Worm (Caenorhabditis elegans): ENCODE measurements around the gene grl-4.

The grl-4 gene

DNA sequence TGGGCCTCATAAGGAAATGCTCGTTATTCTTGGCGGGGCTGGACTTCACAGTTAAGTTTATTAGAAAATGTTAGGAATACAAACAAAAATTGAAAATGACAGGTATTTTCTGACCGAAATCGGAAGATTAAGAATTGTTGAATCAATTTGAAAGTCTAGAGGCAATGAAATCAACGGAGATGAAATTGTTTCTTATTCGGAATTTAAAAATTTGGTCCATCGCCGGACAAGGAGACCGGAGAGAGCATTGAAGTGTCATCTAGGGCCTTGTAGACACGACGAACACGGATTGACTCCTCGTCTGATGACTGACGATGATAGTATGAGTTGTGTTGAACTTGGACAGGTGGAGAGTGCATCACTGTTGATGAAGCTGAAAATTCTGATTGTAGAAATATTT is 10.1 kb upstream of the grl-4 start:
- TF ChIP-seq nhr-2 (tag; optimal IDR thresholded peaks at IDR 0.05) (no peak), lin-32 (GFP tag; optimal IDR thresholded peaks at IDR 0.05) (no peak), flh-1 (GFP tag; optimal IDR thresholded peaks at IDR 0.05) (no peak), nhr-76 (tag; optimal IDR thresholded peaks at IDR 0.05) (no peak), ham-2 (GFP tag; optimal IDR thresholded peaks at IDR 0.05) (no peak), ceh-43 (GFP tag; optimal IDR thresholded peaks at IDR 0.05) (no peak), lin-13 (tag; optimal IDR thresholded peaks at IDR 0.05) (no peak), nhr-28 (tag; optimal IDR thresholded peaks at IDR 0.05) (no peak)

DNA sequence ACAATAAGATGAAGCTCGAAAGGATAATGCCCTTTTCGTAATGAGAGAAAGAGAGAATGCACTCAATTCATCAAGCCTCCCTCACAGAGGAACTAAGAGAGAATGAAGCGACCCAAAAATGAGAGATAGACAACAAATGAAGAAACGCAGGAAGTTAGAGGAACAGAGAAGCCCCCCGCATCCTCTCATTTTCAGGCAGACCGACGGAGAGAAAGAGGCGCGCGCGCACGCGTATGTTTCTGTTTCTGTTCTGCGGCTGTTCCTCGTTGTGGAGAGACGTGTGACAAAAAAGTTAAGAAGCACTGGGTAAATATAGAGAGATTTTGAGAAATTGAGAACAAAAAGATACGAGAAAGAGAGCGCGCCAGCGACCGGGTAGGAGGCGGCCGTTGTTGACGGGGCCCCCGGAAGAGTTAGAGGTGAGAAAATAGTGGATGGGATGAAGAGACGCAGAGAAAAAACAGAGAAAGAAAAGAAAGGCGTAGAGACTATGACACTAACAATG is 9.4 kb upstream of the grl-4 start:
- TF ChIP-seq lin-13 (tag; optimal IDR thresholded peaks at IDR 0.05) (no peak), nhr-2 (tag; optimal IDR thresholded peaks at IDR 0.05) (no peak), unc-62 (GFP tag; optimal IDR thresholded peaks at IDR 0.05) (peak; percentile 70), unc-120 (tag; optimal IDR thresholded peaks at IDR 0.05; ENCODE audit: poor library complexity, severe bottlenecking) (peak; percentile 87), ztf-11 (tag; optimal IDR thresholded peaks at IDR 0.05) (no peak), cnd-1 (tag; optimal IDR thresholded peaks at IDR 0.05) (no peak), zip-8 (tag; optimal IDR thresholded peaks at IDR 0.05) (no peak), pha-4 (tag; optimal IDR thresholded peaks at IDR 0.05) (no peak), snpc-4 (tag; optimal IDR thresholded peaks at IDR 0.05) (no peak), nhr-237 (tag; optimal IDR thresholded peaks at IDR 0.05) (peak; percentile 63), elt-3 (tag; optimal IDR thresholded peaks at IDR 0.05) (no peak), flh-1 (GFP tag; optimal IDR thresholded peaks at IDR 0.05) (no peak), unc-39 (tag; optimal IDR thresholded peaks at IDR 0.05) (no peak), ceh-43 (GFP tag; optimal IDR thresholded peaks at IDR 0.05) (no peak), nhr-28 (tag; optimal IDR thresholded peaks at IDR 0.05) (no peak), ceh-39 (tag; optimal IDR thresholded peaks at IDR 0.05) (no peak), lsy-2 (tag; optimal IDR thresholded peaks at IDR 0.05) (peak; percentile 40), mls-2 (tag; optimal IDR thresholded peaks at IDR 0.05) (peak; percentile 65), nhr-12 (tag; optimal IDR thresholded peaks at IDR 0.05) (no peak), hlh-1 (tag; optimal IDR thresholded peaks at IDR 0.05) (peak; percentile 81), ceh-83 (GFP tag; optimal IDR thresholded peaks at IDR 0.05) (no peak), nhr-76 (tag; optimal IDR thresholded peaks at IDR 0.05) (no peak), mab-5 (tag; optimal IDR thresholded peaks at IDR 0.05) (no peak), ham-2 (GFP tag; optimal IDR thresholded peaks at IDR 0.05) (peak; percentile 78), bed-3 (GFP tag; optimal IDR thresholded peaks at IDR 0.05) (no peak), M03D4.4 (tag; optimal IDR thresholded peaks at IDR 0.05) (no peak), ces-1 (GFP tag; optimal IDR thresholded peaks at IDR 0.05) (peak; percentile 89), mep-1 (tag; optimal IDR thresholded peaks at IDR 0.05) (peak; percentile 38), drap-1 (GFP tag; optimal IDR thresholded peaks at IDR 0.05) (no peak), tbx-8 (GFP tag; optimal IDR thresholded peaks at IDR 0.05) (no peak), sem-2 (GFP tag; optimal IDR thresholded peaks at IDR 0.05) (no peak), blmp-1 (tag; optimal IDR thresholded peaks at IDR 0.05) (peak; percentile 12), lin-32 (GFP tag; optimal IDR thresholded peaks at IDR 0.05) (no peak), sptf-1 (tag; optimal IDR thresholded peaks at IDR 0.05) (no peak), elt-1 (tag; optimal IDR thresholded peaks at IDR 0.05; ENCODE audit: borderline replicate concordance, insufficient read depth) (no peak)

DNA sequence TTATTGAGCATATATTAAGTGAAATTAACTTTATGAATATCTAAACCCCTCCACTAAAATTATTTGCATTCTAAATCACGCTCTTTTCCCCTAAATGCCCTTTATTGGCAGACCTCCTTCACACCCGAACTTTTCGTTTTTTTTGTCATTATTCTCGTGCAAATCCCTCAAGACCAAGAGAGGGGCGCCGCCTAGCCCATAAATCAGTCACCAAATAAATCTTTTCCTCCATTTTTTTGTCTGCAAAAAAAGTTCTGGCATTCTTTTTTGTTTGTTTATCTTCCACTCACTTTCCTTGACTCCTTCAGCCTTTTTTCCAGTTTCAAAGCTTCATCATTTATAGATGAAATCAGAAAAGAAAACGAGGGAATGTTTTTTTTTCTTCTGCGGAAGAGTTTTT is 8.3 kb upstream of the grl-4 start:
- TF ChIP-seq mls-2 (tag; optimal IDR thresholded peaks at IDR 0.05) (no peak), elt-3 (tag; optimal IDR thresholded peaks at IDR 0.05) (no peak), ces-1 (GFP tag; optimal IDR thresholded peaks at IDR 0.05) (no peak), blmp-1 (tag; optimal IDR thresholded peaks at IDR 0.05) (no peak)

DNA sequence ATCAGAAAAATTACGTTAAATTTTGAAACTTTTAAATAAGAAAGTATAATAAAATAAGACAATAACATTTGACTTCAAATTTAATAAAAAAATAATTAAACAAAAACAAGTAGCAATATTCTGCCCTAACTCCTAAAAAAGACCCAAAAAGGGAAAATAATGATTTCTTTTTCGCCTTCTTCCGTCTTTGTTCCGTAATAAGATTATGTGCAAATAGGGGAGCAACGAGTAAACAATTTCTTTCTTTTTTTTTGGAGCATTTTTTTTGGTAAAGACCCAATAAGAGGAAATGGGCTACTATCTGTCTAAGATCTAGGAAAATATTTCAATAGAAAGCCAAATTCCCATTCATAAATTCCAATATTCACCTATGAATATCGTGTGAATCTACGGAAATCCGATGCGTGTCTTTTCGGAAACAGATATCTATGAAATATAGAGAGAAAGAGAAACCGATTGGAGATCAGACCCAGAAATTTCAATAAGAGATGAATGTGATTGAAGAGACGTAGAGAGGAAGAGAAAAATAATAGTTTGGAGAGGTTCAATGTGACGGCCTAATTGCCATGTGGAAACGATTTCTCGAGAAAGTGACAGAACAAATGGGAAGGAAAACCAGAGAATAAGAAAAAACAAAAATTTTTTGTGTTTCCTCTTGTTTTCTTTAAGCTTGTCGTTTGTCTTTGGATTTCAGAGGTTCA is 7.4 kb upstream of the grl-4 start:
- no peak for TF ChIP-seq lin-13 (tag; optimal IDR thresholded peaks at IDR 0.05)
- no peak for TF ChIP-seq cnd-1 (tag; optimal IDR thresholded peaks at IDR 0.05)
- TF ChIP-seq unc-62 (GFP tag; optimal IDR thresholded peaks at IDR 0.05), result peak; percentile 63
- TF ChIP-seq drap-1 (GFP tag; optimal IDR thresholded peaks at IDR 0.05), result no peak
- no peak for TF ChIP-seq nhr-237 (tag; optimal IDR thresholded peaks at IDR 0.05)
- TF ChIP-seq elt-1 (tag; optimal IDR thresholded peaks at IDR 0.05; ENCODE audit: borderline replicate concordance, insufficient read depth), result peak; percentile 51
- TF ChIP-seq mep-1 (tag; optimal IDR thresholded peaks at IDR 0.05), result no peak
- no peak for TF ChIP-seq elt-3 (tag; optimal IDR thresholded peaks at IDR 0.05)
- TF ChIP-seq ztf-11 (tag; optimal IDR thresholded peaks at IDR 0.05), result no peak
- no peak for TF ChIP-seq ham-2 (GFP tag; optimal IDR thresholded peaks at IDR 0.05)
- no peak for TF ChIP-seq ceh-39 (tag; optimal IDR thresholded peaks at IDR 0.05)
- peak; percentile 83 for TF ChIP-seq ces-1 (GFP tag; optimal IDR thresholded peaks at IDR 0.05)

All from whole organism, mixed stage, embryonic.